Fruit fly (Drosophila melanogaster) whole organism, wandering third instar larva: ENCODE results near the gene Drsl4.

Experiments
- Abd-B ChIP-seq: fragments of >200 bp; optimal IDR thresholded peaks from 2 replicates; lab custom pipeline; 2017; ENCODE audit warnings: missing biosample characterization, missing genetic modification characterization
- CG32264 ChIP-seq: fragments of 200-800 bp; sonication (Bioruptor generic); optimal IDR thresholded peaks from 2 replicates; lab custom pipeline; 2016; ENCODE audit warnings: missing biosample characterization, missing genetic modification characterization
- CG9705 ChIP-seq: fragments of 200-800 bp; sonication (Bioruptor generic); optimal IDR thresholded peaks from 2 replicates; lab custom pipeline; 2018; ENCODE audit warnings: missing biosample characterization, mild to moderate bottlenecking, missing genetic modification characterization
- CrebA ChIP-seq: fragments of 200-800 bp; sonication (Bioruptor generic); optimal IDR thresholded peaks from 2 replicates; lab custom pipeline; 2016; ENCODE audit warnings: missing biosample characterization, mild to moderate bottlenecking, missing genetic modification characterization, borderline replicate concordance
- Dif ChIP-seq: fragments of 200-275, 200-300 bp; sonication (Bioruptor generic); optimal IDR thresholded peaks from 2 replicates; lab custom pipeline; 2018; ENCODE audit warnings: missing biosample characterization, missing genetic modification characterization; ENCODE audit not compliant: partially characterized antibody
- GATAd ChIP-seq: sonication (Bioruptor generic); optimal IDR thresholded peaks from 2 replicates; lab custom pipeline; 2016; ENCODE audit warnings: missing biosample characterization, missing genetic modification characterization
- HLH106 ChIP-seq: fragments of 200-800 bp; optimal IDR thresholded peaks from 3 replicates; lab custom pipeline; 2019; ENCODE audit warnings: missing biosample characterization, mild to moderate bottlenecking, missing genetic modification characterization, moderate library complexity
- Hnf4 ChIP-seq: fragments of 200-800 bp; sonication (Bioruptor generic); optimal IDR thresholded peaks from 2 replicates; lab custom pipeline; 2016; ENCODE audit warnings: missing biosample characterization, mild to moderate bottlenecking, missing genetic modification characterization
- Hr78 ChIP-seq: fragments of >200 bp; optimal IDR thresholded peaks from 2 replicates; lab custom pipeline; 2017; ENCODE audit warnings: missing biosample characterization, missing genetic modification characterization
- Jra ChIP-seq: sonication (Bioruptor generic); optimal IDR thresholded peaks from 2 replicates; lab custom pipeline; 2016; ENCODE audit warnings: missing biosample characterization, missing genetic modification characterization
- Mio ChIP-seq: sonication (Bioruptor generic); optimal IDR thresholded peaks from 2 replicates; lab custom pipeline; 2016; ENCODE audit warnings: missing biosample characterization, missing genetic modification characterization
- Myc ChIP-seq: fragments of >200 bp; optimal IDR thresholded peaks from 2 replicates; lab custom pipeline; 2017
- N ChIP-seq: fragments of >200 bp; optimal IDR thresholded peaks from 2 replicates; lab custom pipeline; 2018; ENCODE audit warnings: missing biosample characterization, missing external identifiers, missing genetic modification characterization
- OdsH ChIP-seq: fragments of 200-800 bp; sonication (Bioruptor generic); optimal IDR thresholded peaks from 2 replicates; lab custom pipeline; 2016; ENCODE audit warnings: missing biosample characterization, mild to moderate bottlenecking, missing genetic modification characterization
- Rel ChIP-seq, 2 experiments: fragments of 200-800 bp; sonication (Bioruptor generic) in 1 of 2; optimal IDR thresholded peaks; 2 replicates in 1 of 2; 3 replicates in 1 of 2; lab custom pipeline; 2016 to 2019; ENCODE audit warnings: mild to moderate bottlenecking in 2 of 2, missing biosample characterization in 2 of 2, missing genetic modification characterization in 2 of 2, moderate library complexity in 1 of 2
- Sp1 ChIP-seq: fragments of 200-800 bp; sonication (Bioruptor generic); optimal IDR thresholded peaks from 3 replicates; lab custom pipeline; 2019; ENCODE audit warnings: missing biosample characterization, mild to moderate bottlenecking, missing genetic modification characterization, moderate library complexity
- Vsx2 ChIP-seq: fragments of 200-300, 225-300 bp; sonication (Bioruptor generic); optimal IDR thresholded peaks from 2 replicates; lab custom pipeline; 2018; ENCODE audit warnings: missing biosample characterization, missing genetic modification characterization; ENCODE audit not compliant: partially characterized antibody
- br ChIP-seq: fragments of 200-800 bp; sonication (Bioruptor generic); optimal IDR thresholded peaks from 2 replicates; lab custom pipeline; 2016; ENCODE audit warnings: missing biosample characterization, missing genetic modification characterization
- brk ChIP-seq: fragments of 200-800 bp; sonication (Bioruptor generic); optimal IDR thresholded peaks from 2 replicates; lab custom pipeline; 2016; ENCODE audit warnings: missing biosample characterization, mild to moderate bottlenecking, missing genetic modification characterization
- dl ChIP-seq, 2 experiments: fragments of 175-275, 200-275 bp in 1 of 2; fragments of 200-275 bp in 1 of 2; sonication (Bioruptor generic); optimal IDR thresholded peaks; lab custom pipeline; 2018; ENCODE audit warnings: mild to moderate bottlenecking in 2 of 2, missing biosample characterization in 2 of 2, missing genetic modification characterization in 2 of 2, moderate library complexity in 2 of 2; ENCODE audit not compliant: partially characterized antibody in 2 of 2, insufficient read depth in 1 of 2
- dsf ChIP-seq: sonication (Bioruptor generic); optimal IDR thresholded peaks from 2 replicates; lab custom pipeline; 2016; ENCODE audit warnings: missing biosample characterization, missing genetic modification characterization, borderline replicate concordance
- ey ChIP-seq: fragments of 200-800 bp; sonication (Bioruptor generic); optimal IDR thresholded peaks from 2 replicates; lab custom pipeline; 2016; ENCODE audit warnings: missing biosample characterization, missing genetic modification characterization
- foxo ChIP-seq, 2 experiments: fragments of 200-800 bp; sonication (Bioruptor generic); optimal IDR thresholded peaks; 2 replicates in 1 of 2; 3 replicates in 1 of 2; lab custom pipeline; 2016 to 2017; ENCODE audit warnings: missing biosample characterization in 2 of 2, missing genetic modification characterization in 2 of 2
- fru ChIP-seq: fragments of 200-800 bp; sonication (Bioruptor generic); optimal IDR thresholded peaks from 3 replicates; lab custom pipeline; 2016; ENCODE audit warnings: missing biosample characterization, mild to moderate bottlenecking, missing genetic modification characterization
- h ChIP-seq: fragments of 200-800 bp; sonication (Bioruptor generic); optimal IDR thresholded peaks from 3 replicates; lab custom pipeline; 2016; ENCODE audit warnings: missing biosample characterization, mild to moderate bottlenecking, missing genetic modification characterization
- jim ChIP-seq: fragments of 175-275, 200-325 bp; sonication (Bioruptor generic); optimal IDR thresholded peaks from 2 replicates; lab custom pipeline; 2016; ENCODE audit warnings: missing biosample characterization, mild to moderate bottlenecking, missing genetic modification characterization
- lola ChIP-seq: fragments of >200 bp; optimal IDR thresholded peaks from 2 replicates; lab custom pipeline; 2017; ENCODE audit warnings: missing biosample characterization, missing genetic modification characterization
- rgr ChIP-seq: fragments of 200-800 bp; sonication (Bioruptor generic); optimal IDR thresholded peaks from 3 replicates; lab custom pipeline; 2016; ENCODE audit warnings: missing biosample characterization, mild to moderate bottlenecking, missing genetic modification characterization
- sv ChIP-seq: fragments of 200-800 bp; sonication (Bioruptor generic); optimal IDR thresholded peaks from 3 replicates; lab custom pipeline; 2016; ENCODE audit warnings: missing biosample characterization, missing genetic modification characterization
- tai ChIP-seq: sonication (Bioruptor generic); optimal IDR thresholded peaks from 2 replicates; lab custom pipeline; 2016; ENCODE audit warnings: missing biosample characterization, missing genetic modification characterization
- usp ChIP-seq: fragments of >200 bp; optimal IDR thresholded peaks from 2 replicates; lab custom pipeline; 2017; ENCODE audit warnings: missing biosample characterization, missing genetic modification characterization
- woc ChIP-seq: sonication (Bioruptor generic); optimal IDR thresholded peaks from 2 replicates; lab custom pipeline; 2016; ENCODE audit warnings: missing biosample characterization, mild to moderate bottlenecking, missing genetic modification characterization

Gene Drsl4

DNA sequence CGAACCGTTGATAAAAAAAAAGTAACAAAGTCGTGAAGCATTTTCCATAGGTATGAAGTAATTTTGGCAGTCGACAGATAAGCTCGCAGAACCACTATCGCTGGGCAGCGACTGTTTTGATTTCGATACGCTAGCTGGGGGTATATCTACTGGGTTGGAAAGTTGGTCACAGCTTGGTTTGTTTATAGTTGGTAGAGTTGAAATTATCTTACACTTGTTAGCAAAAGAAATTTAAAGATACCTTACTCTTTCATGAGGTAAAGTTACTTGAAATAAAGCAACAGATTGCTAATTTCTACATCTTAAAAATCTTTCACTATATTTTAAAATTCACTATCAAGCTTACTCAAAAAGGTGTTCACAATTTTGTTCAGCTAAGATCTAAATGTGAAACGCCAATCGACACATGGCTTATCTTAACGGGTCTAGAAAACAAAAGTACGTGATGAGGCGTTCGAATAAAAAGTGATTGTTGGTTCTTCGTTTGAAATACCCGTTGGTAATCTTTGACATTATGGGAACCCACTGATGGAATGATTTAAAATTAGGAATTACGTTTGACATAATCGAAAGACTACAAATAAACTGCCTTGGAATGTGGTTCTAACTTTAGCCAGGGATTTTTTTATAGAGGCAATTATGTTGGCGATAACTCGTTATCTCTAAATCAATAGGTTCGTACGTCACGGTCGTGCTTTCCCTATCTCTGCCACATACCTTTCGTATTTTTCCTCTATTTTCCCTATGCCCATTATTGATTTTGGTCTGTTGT, 35.3 kb downstream of the Drsl4 start:
- TF ChIP-seq jim (GFP tag; lab: Kevin White, UChicago) (no peak), CG32264 (GFP tag; lab: Kevin White, UChicago) (no peak), HLH106 (no peak), Hnf4 (GFP tag; lab: Kevin White, UChicago) (no peak), usp (GFP tag; lab: Kevin White, UChicago) (no peak), Rel (GFP tag; optimal IDR thresholded peaks at IDR 0.05; lab: Kevin White, UChicago) (no peak), Rel (tag; optimal IDR thresholded peaks at IDR 0.05; lab: Kevin White, UChicago) (peak; percentile 10), Jra (GFP tag; lab: Kevin White, UChicago) (no peak), rgr (GFP tag; lab: Kevin White, UChicago) (peak; percentile 53), dsf (GFP tag; lab: Kevin White, UChicago) (no peak), CrebA (no peak), GATAd (GFP tag; lab: Kevin White, UChicago) (no peak), N (GFP tag; lab: Kevin White, UChicago) (no peak), h (GFP tag; lab: Kevin White, UChicago) (no peak), OdsH (peak; percentile 21), Dif (GFP tag; lab: Kevin White, UChicago) (no peak), tai (GFP tag; lab: Kevin White, UChicago) (no peak), brk (GFP tag; lab: Kevin White, UChicago) (no peak), dl (GFP tag; optimal IDR thresholded peaks at IDR 0.05; lab: Kevin White, UChicago; ENCODE audit: insufficient read depth in 1 of 2, partially characterized antibody in 2 of 2) (no peak), Hr78 (GFP tag; lab: Kevin White, UChicago) (no peak), ey (GFP tag; lab: Kevin White, UChicago) (peak; percentile 60), fru (GFP tag; lab: Kevin White, UChicago) (peak; percentile 61), Myc (lab: Kevin White, UChicago) (no peak), foxo (GFP tag; optimal IDR thresholded peaks at IDR 0.05; lab: Kevin White, UChicago) (no peak), br (GFP tag; lab: Kevin White, UChicago) (peak; percentile 28), CG9705 (GFP tag; lab: Kevin White, UChicago) (no peak), Mio (no peak)

dm6 chr3L:3351814-3352359, 36.5 kb downstream of the Drsl4 start:
- no peak for TF ChIP-seq Sp1 (GFP tag; lab: Kevin White, UChicago)
- TF ChIP-seq CG9705 (GFP tag; lab: Kevin White, UChicago), result no peak
- no peak for TF ChIP-seq lola (GFP tag; lab: Kevin White, UChicago)
- no peak for TF ChIP-seq Myc (lab: Kevin White, UChicago)
- TF ChIP-seq dsf (GFP tag; lab: Kevin White, UChicago), result no peak
- TF ChIP-seq foxo (GFP tag; optimal IDR thresholded peaks at IDR 0.05; lab: Kevin White, UChicago), result no peak
- no peak for TF ChIP-seq Dif (GFP tag; lab: Kevin White, UChicago)
- TF ChIP-seq Abd-B (GFP tag; lab: Kevin White, UChicago), result no peak
- TF ChIP-seq dl (GFP tag; optimal IDR thresholded peaks at IDR 0.05; lab: Kevin White, UChicago; ENCODE audit: insufficient read depth in 1 of 2, partially characterized antibody in 2 of 2), result no peak
- no peak for TF ChIP-seq Vsx2 (GFP tag; lab: Kevin White, UChicago)
- TF ChIP-seq brk (GFP tag; lab: Kevin White, UChicago), result no peak

DNA sequence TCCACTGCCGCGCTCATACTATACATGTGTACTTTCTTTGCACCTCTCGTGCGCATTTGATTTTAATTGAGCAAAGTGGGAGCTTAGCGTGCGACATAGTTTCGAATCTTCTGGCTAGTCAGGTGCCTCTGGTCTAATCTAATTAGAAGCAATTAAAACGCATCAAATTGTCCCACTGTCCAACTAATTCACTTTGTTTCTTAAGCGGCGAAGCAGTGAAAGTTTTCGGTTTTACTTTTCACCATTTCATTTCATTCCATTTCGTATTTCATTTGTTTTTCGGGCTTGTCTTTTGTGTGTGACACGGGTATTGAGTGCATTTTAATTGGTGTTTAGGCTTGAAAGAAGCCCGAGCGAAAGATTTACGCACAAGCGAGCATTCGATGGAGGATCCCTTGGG, 37.1 kb downstream of the Drsl4 start:
- TF ChIP-seq Hr78 (GFP tag; lab: Kevin White, UChicago), result no peak
- no peak for TF ChIP-seq jim (GFP tag; lab: Kevin White, UChicago)
- TF ChIP-seq woc (GFP tag; lab: Kevin White, UChicago), result no peak
- no peak for TF ChIP-seq sv (GFP tag; lab: Kevin White, UChicago)
